Worm (Caenorhabditis elegans) whole organism, mixed stage, embryonic: ENCODE data around the gene T02B11.9.
"Not testable (repeated sequence)": the region's sequence is repeated elsewhere in the genome, so short reads cannot be mapped to it uniquely, and the experiment has no call there.

ENCODE experiments used
- M03D4.4 ChIP-seq: sonication (generic microtip); optimal IDR thresholded peaks from 2 replicates; lab custom pipeline; 2017; ENCODE audit warnings: mild to moderate bottlenecking, missing genetic modification characterization, missing compliant biosample characterization
- bed-3 ChIP-seq: fragments of 200-800 bp; sonication (Bioruptor generic); optimal IDR thresholded peaks from 3 replicates; lab custom pipeline; 2018; ENCODE audit warnings: mild to moderate bottlenecking, missing genetic modification characterization, moderate library complexity, missing compliant biosample characterization
- blmp-1 ChIP-seq: fragments of 150-350 bp; optimal IDR thresholded peaks from 2 replicates; lab custom pipeline; 2014; ENCODE audit warnings: missing biosample characterization, missing genetic modification characterization
- ceh-39 ChIP-seq: fragments of 150-350 bp; optimal IDR thresholded peaks from 2 replicates; lab custom pipeline; 2014; ENCODE audit warnings: missing biosample characterization, missing genetic modification characterization
- ceh-83 ChIP-seq: fragments of 200-800 bp; sonication (Bioruptor generic); optimal IDR thresholded peaks from 2 replicates; lab custom pipeline; 2018; ENCODE audit warnings: mild to moderate bottlenecking, missing genetic modification characterization, missing compliant biosample characterization
- ces-1 ChIP-seq: fragments of 150-350 bp; optimal IDR thresholded peaks from 2 replicates; lab custom pipeline; 2014; ENCODE audit warnings: missing biosample characterization, missing genetic modification reagents, missing genetic modification characterization
- cnd-1 ChIP-seq: fragments of 200-800 bp; sonication (Bioruptor generic); optimal IDR thresholded peaks from 2 replicates; lab custom pipeline; 2018; ENCODE audit warnings: mild to moderate bottlenecking, missing genetic modification characterization, missing compliant biosample characterization
- drap-1 ChIP-seq: fragments of 200-800 bp; sonication (Bioruptor generic); optimal IDR thresholded peaks from 3 replicates; lab custom pipeline; 2018; ENCODE audit warnings: mild to moderate bottlenecking, missing genetic modification characterization, missing compliant biosample characterization
- elt-1 ChIP-seq: sonication (generic microtip); optimal IDR thresholded peaks from 2 replicates; lab custom pipeline; 2017; ENCODE audit warnings: missing genetic modification characterization, mild to moderate bottlenecking, missing compliant biosample characterization, antibody characterized with exemption, moderate library complexity, borderline replicate concordance; ENCODE audit not compliant: insufficient read depth
- elt-3 ChIP-seq: fragments of 150-350 bp; optimal IDR thresholded peaks from 2 replicates; lab custom pipeline; 2014; ENCODE audit warnings: missing biosample characterization, missing genetic modification characterization
- flh-1 ChIP-seq: fragments of 200-800 bp; sonication (Bioruptor generic); optimal IDR thresholded peaks from 2 replicates; lab custom pipeline; 2018; ENCODE audit warnings: mild to moderate bottlenecking, missing genetic modification characterization, moderate library complexity, missing compliant biosample characterization
- ham-2 ChIP-seq: fragments of 200-800 bp; sonication (Bioruptor generic); optimal IDR thresholded peaks from 2 replicates; lab custom pipeline; 2018; ENCODE audit warnings: mild to moderate bottlenecking, missing genetic modification characterization, missing compliant biosample characterization
- hlh-1 ChIP-seq: fragments of 150-350 bp; optimal IDR thresholded peaks from 2 replicates; lab custom pipeline; 2014; ENCODE audit warnings: missing biosample characterization, missing genetic modification reagents, missing genetic modification characterization
- lin-13 ChIP-seq: fragments of 150-350 bp; optimal IDR thresholded peaks from 2 replicates; lab custom pipeline; 2014; ENCODE audit warnings: missing biosample characterization, missing genetic modification characterization
- lin-32 ChIP-seq: fragments of 200-800 bp; sonication (Bioruptor generic); optimal IDR thresholded peaks from 2 replicates; lab custom pipeline; 2018; ENCODE audit warnings: mild to moderate bottlenecking, missing genetic modification characterization, missing compliant biosample characterization
- lsy-2 ChIP-seq: fragments of 150-350 bp; optimal IDR thresholded peaks from 2 replicates; lab custom pipeline; 2014; ENCODE audit warnings: missing biosample characterization, missing genetic modification characterization
- mls-2 ChIP-seq: sonication (generic microtip); optimal IDR thresholded peaks from 2 replicates; lab custom pipeline; 2016; ENCODE audit warnings: mild to moderate bottlenecking, missing genetic modification characterization, moderate library complexity, missing compliant biosample characterization
- nhr-12 ChIP-seq: fragments of 150-350 bp; optimal IDR thresholded peaks from 2 replicates; lab custom pipeline; 2014; ENCODE audit warnings: missing biosample characterization, missing genetic modification characterization
- nhr-2 ChIP-seq: fragments of 150-350 bp; optimal IDR thresholded peaks from 2 replicates; lab custom pipeline; 2014; ENCODE audit warnings: missing biosample characterization, missing genetic modification characterization
- nhr-237 ChIP-seq: fragments of 150-350 bp; optimal IDR thresholded peaks from 2 replicates; lab custom pipeline; 2014; ENCODE audit warnings: missing biosample characterization, missing genetic modification characterization
- nhr-76 ChIP-seq: sonication (generic microtip); optimal IDR thresholded peaks from 2 replicates; lab custom pipeline; 2017; ENCODE audit warnings: missing biosample characterization, missing genetic modification characterization
- pha-4 ChIP-seq: fragments of 150-350 bp; optimal IDR thresholded peaks from 2 replicates; lab custom pipeline; 2018; ENCODE audit warnings: missing biosample characterization, missing genetic modification reagents, missing genetic modification characterization
- sem-2 ChIP-seq: fragments of 200-800 bp; sonication (Bioruptor generic); optimal IDR thresholded peaks from 2 replicates; lab custom pipeline; 2018; ENCODE audit warnings: mild to moderate bottlenecking, missing genetic modification characterization, missing compliant biosample characterization
- snpc-4 ChIP-seq: fragments of 150-350 bp; optimal IDR thresholded peaks from 2 replicates; lab custom pipeline; 2014; ENCODE audit warnings: missing biosample characterization, missing genetic modification characterization
- sptf-1 ChIP-seq: sonication (generic microtip); optimal IDR thresholded peaks from 2 replicates; lab custom pipeline; 2017; ENCODE audit warnings: mild to moderate bottlenecking, missing genetic modification characterization, moderate library complexity, missing compliant biosample characterization
- tbx-8 ChIP-seq: fragments of 200-800 bp; sonication (Bioruptor generic); optimal IDR thresholded peaks from 2 replicates; lab custom pipeline; 2018; ENCODE audit warnings: mild to moderate bottlenecking, missing genetic modification characterization, moderate library complexity, missing compliant biosample characterization
- unc-120 ChIP-seq: sonication (generic microtip); optimal IDR thresholded peaks from 2 replicates; lab custom pipeline; 2017; ENCODE audit warnings: missing genetic modification characterization, missing compliant biosample characterization; ENCODE audit not compliant: poor library complexity, severe bottlenecking
- unc-39 ChIP-seq: fragments of 150-350 bp; optimal IDR thresholded peaks from 2 replicates; lab custom pipeline; 2014; ENCODE audit warnings: missing biosample characterization, missing genetic modification characterization
- unc-62 ChIP-seq: fragments of 150-350 bp; optimal IDR thresholded peaks from 2 replicates; lab custom pipeline; 2014; ENCODE audit warnings: missing biosample characterization, missing genetic modification reagents, missing genetic modification characterization
- zip-8 ChIP-seq: fragments of 150-350 bp; optimal IDR thresholded peaks from 2 replicates; lab custom pipeline; 2014; ENCODE audit warnings: missing biosample characterization, missing genetic modification characterization
- ztf-11 ChIP-seq: fragments of 150-350 bp; optimal IDR thresholded peaks from 2 replicates; lab custom pipeline; 2014; ENCODE audit warnings: missing biosample characterization, missing genetic modification characterization

The T02B11.9 gene

DNA sequence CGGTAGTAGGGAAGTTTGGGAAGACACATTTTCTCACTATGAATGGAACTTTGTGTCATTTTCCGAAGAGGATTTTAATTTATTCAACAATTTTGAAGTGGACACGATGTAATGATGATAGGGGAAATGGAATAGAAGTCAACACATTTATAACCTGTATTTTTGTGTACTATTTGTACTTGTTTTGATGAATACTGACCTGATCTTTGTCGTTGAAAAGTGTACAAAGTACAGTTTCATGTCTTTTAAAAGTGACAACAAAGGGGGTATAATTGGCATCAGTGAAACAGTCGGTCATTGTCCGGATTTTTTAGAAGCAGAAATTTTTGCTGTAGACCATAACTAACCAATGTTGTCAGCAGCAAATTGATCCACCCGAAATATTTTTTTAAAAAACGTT, 13.2 kb downstream of the T02B11.9 start, which contains the start of gene T02B11.6:
T02B11.6 (minus strand) TSS at position 101 of the 400 bp plus-strand sequence.
- TF ChIP-seq ham-2: no peak
- TF ChIP-seq flh-1 (GFP tag; lab: Kevin White, UChicago): no peak
- TF ChIP-seq unc-62 (GFP tag; lab: Kevin White, UChicago): no peak
- TF ChIP-seq, all 35 proteins: peak for 0

DNA sequence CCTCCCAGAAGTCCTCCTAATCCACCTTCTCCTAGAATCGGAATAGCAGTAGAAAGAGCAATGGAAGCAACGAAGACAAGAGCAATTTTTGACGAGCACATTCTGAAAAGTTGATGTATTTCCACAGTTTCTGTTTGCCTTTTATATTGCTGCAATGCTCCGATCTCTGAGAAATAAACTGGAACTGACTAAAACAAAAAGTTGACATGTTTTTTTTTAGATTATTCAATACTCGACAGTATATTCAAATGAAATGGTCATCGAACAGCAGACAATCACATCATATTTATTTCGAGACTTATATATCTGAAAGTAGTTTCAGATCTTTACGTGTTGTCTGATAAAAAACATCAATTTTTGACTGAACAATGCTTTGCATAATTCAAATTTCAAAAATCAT, 14.4 kb downstream of the T02B11.9 start, which contains the start of gene srlf-21:
srlf-21 (minus strand) TSS at position 101 of the 400 bp plus-strand sequence.
- no peak for TF ChIP-seq sem-2
- TF ChIP-seq M03D4.4 (tag; lab: Kevin White, UChicago): no peak
- no peak for TF ChIP-seq bed-3 (GFP tag; lab: Kevin White, UChicago)
- TF ChIP-seq ztf-11 (tag; lab: Kevin White, UChicago): no peak
- no peak for TF ChIP-seq nhr-237 (tag; lab: Kevin White, UChicago)
- no peak for TF ChIP-seq nhr-2 (tag; lab: Kevin White, UChicago)
- no peak for TF ChIP-seq nhr-76 (tag; lab: Kevin White, UChicago)
- no peak for TF ChIP-seq tbx-8 (GFP tag; lab: Kevin White, UChicago)
- no peak for TF ChIP-seq hlh-1 (tag; lab: Kevin White, UChicago)

DNA sequence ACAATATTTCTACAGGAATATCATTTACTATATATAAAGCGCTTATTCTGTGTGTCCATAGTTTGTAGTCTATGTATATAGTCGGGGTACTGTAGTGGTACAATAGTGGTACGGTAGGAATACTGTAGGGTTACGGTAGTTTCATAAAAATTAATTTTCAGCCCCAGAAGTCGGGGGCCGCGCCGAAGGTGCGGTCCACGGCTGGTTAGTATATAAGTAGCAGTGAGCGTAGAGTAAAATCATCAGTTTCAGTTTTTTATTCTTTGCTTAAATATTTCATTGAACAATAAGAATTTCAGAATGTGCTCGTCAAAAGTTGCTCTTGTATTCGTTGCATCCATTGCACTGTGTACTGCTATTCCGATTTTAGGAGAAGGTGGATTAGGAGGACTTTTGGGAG, 14.8 kb downstream of the T02B11.9 start, which contains the start of gene srlf-22:
srlf-22 (plus strand) TSS at position 301 of the 400 bp plus-strand sequence.
- TF ChIP-seq nhr-2 (tag; lab: Kevin White, UChicago); M03D4.4 (tag; lab: Kevin White, UChicago); pha-4: not testable (repeated sequence)

DNA sequence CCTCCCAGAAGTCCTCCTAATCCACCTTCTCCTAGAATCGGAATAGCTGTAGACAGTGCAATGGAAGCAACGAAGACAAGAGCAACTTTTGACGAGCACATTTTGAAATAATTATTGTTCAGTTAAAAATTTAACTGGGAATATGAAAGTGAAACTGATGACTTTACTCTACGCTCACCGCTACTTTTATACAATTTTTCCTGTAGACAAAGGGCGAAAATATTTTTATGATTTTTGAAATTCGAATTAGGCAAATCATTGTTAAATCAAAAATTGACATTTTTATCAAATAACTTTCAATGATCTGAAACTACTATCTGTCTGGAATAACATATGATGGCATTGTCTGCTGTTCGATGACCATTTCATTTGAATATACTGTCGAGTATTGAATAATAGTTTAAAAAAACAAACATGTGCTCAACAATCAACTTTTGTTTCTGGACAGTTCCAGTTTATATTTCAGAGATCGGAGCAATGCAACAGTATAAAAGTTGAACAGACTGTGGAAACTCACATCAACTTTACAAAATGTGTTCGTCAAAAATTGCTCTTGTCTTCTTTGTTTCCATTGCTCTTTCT, 17.5 kb downstream of the T02B11.9 start, which contains the start of the genes srlf-23 and srlf-20:
srlf-23 (minus strand) TSS at position 101 of the 582 bp plus-strand sequence.
srlf-20 (plus strand) TSS at position 532 of the 582 bp plus-strand sequence.
- TF ChIP-seq zip-8 (no peak), tbx-8 (GFP tag; lab: Kevin White, UChicago) (no peak), flh-1 (GFP tag; lab: Kevin White, UChicago) (no peak), unc-120 (tag; lab: Kevin White, UChicago) (no peak), cnd-1 (tag; lab: Kevin White, UChicago) (no peak), sem-2 (no peak), elt-1 (tag; lab: Kevin White, UChicago) (no peak), hlh-1 (tag; lab: Kevin White, UChicago) (no peak), ham-2 (no peak), ztf-11 (tag; lab: Kevin White, UChicago) (no peak), lin-32 (GFP tag; lab: Kevin White, UChicago) (no peak), nhr-12 (tag; lab: Kevin White, UChicago) (no peak), ceh-39 (no peak), blmp-1 (no peak), sptf-1 (tag; lab: Kevin White, UChicago) (no peak), lsy-2 (tag; lab: Kevin White, UChicago) (no peak)

DNA sequence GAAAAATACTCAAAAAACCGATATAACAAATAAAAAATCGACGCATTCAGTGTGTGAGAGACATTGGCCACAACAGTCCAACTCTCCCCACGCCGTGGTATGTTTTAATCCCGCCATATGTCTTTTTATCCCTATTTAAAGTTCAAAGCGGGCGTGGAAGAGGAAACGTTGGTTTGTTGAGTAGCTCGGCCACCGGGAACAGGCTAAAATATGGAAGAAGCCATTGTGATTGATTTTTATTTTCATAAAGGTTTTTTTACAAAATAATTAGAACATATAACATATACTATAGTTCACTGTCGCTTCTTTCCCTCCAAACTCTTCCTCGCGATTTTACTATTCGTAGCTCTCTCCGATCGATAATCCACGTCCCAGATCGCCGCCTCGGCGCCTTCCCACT, 23.0 kb downstream of the T02B11.9 start, which contains the start of gene nas-32:
nas-32 (minus strand) TSS at position 101 of the 400 bp plus-strand sequence.
- TF ChIP-seq drap-1 (GFP tag; lab: Kevin White, UChicago) (no peak), ceh-39 (no peak), elt-3 (no peak), ces-1 (GFP tag; lab: Kevin White, UChicago) (no peak), lin-13 (tag; lab: Kevin White, UChicago) (no peak), ceh-83 (GFP tag; lab: Kevin White, UChicago) (no peak), nhr-76 (tag; lab: Kevin White, UChicago) (no peak), blmp-1 (no peak), nhr-237 (tag; lab: Kevin White, UChicago) (no peak), unc-39 (tag; lab: Kevin White, UChicago) (no peak)

DNA sequence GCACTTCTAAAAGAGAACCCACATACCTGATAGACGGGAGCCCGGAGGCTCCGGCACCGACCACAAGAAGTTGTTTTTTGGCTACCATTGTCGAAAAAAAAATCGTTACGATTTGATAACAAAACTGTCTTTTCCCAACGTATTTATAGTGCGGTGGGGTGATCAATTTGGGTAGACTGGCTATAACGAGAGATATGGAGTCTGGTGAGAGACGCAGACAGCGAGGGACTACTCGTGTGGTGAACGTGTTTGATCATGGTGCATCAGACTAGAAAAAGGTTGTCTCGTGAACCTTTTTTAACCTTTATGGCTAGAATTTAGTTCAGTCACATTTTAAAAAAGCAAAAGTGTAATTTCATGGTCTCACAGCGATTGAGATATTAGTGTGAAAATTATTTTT, 27.4 kb downstream of the T02B11.9 start, which contains the start of gene fmo-5:
fmo-5 (minus strand) TSS at position 206 of the 400 bp plus-strand sequence.
- TF ChIP-seq unc-39 (tag; lab: Kevin White, UChicago) (no peak), cnd-1 (tag; lab: Kevin White, UChicago) (no peak), hlh-1 (tag; lab: Kevin White, UChicago) (no peak), mls-2 (tag; lab: Kevin White, UChicago) (no peak), ztf-11 (tag; lab: Kevin White, UChicago) (no peak), tbx-8 (GFP tag; lab: Kevin White, UChicago) (no peak), elt-3 (no peak), lin-13 (tag; lab: Kevin White, UChicago) (no peak), zip-8 (no peak), nhr-76 (tag; lab: Kevin White, UChicago) (no peak), snpc-4 (tag; lab: Kevin White, UChicago) (no peak), nhr-2 (tag; lab: Kevin White, UChicago) (no peak), lsy-2 (tag; lab: Kevin White, UChicago) (no peak), nhr-237 (tag; lab: Kevin White, UChicago) (no peak), sem-2 (no peak)
